Worm (Caenorhabditis elegans): ENCODE results near the gene F26F12.5.

The F26F12.5 gene

ce11 chrV:5835979-5836615, 28.9 kb downstream of the F26F12.5 start (continued):
- TF ChIP-seq nhr-111 (GFP tag; optimal IDR thresholded peaks at IDR 0.05) (no peak), attf-4 (tag; optimal IDR thresholded peaks at IDR 0.05) (no peak), arid-1 (GFP tag; conservative IDR thresholded peaks at IDR 0.05) (no peak), pqm-1 (tag; optimal IDR thresholded peaks at IDR 0.05) (no peak), duxl-1 (tag; optimal IDR thresholded peaks at IDR 0.05; ENCODE audit: poor library complexity) (no peak), tra-1 (GFP tag; IDR thresholded peaks at IDR 0.05) (no peak), snpc-1.2 (GFP tag; IDR thresholded peaks at IDR 0.05) (no peak), lin-15B (tag; optimal IDR thresholded peaks at IDR 0.05) (no peak)

- no peak for TF ChIP-seq dmd-9 (GFP tag; IDR thresholded peaks at IDR 0.05)
- no peak for TF ChIP-seq hlh-30 (tag; optimal IDR thresholded peaks at IDR 0.05; ENCODE audit: insufficient read depth)
- 0 out of 4 replicates have a peak, but pooled peaks of 1 of the 2 experiments have one; percentile 1 for TF ChIP-seq madf-5 (GFP tag; IDR thresholded peaks at IDR 0.05)
- TF ChIP-seq lin-13 (GFP tag; optimal IDR thresholded peaks at IDR 0.05): peak; percentile 23
- peak; percentile 93 for TF ChIP-seq zfp-3 (GFP tag; conservative IDR thresholded peaks at IDR 0.05)
Measured at ce11 chrV:5835397-5835796, 29.6 kb downstream of the F26F12.5 start.

- TF ChIP-seq ceh-44 (GFP tag; IDR thresholded peaks at IDR 0.05) (no peak), attf-4 (tag; optimal IDR thresholded peaks at IDR 0.05) (no peak), snpc-1.2 (GFP tag; IDR thresholded peaks at IDR 0.05) (no peak), Y48G9A.11 (GFP tag; IDR thresholded peaks at IDR 0.05) (no peak), T26A8.4 (GFP tag; IDR thresholded peaks at IDR 0.05) (no peak), mxl-3 (GFP tag; optimal IDR thresholded peaks at IDR 0.05) (no peak), F26F4.8 (GFP tag; conservative IDR thresholded peaks at IDR 0.05) (no peak), D1046.2 (GFP tag; IDR thresholded peaks at IDR 0.05) (no peak), ZK546.5 (tag; optimal IDR thresholded peaks at IDR 0.05) (no peak), lsy-2 (tag; optimal IDR thresholded peaks at IDR 0.05) (no peak), ztf-11 (tag; optimal IDR thresholded peaks at IDR 0.05) (no peak), cey-2 (tag; optimal IDR thresholded peaks at IDR 0.05; ENCODE audit: borderline replicate concordance, insufficient read depth) (no peak), mxl-2 (GFP tag; conservative IDR thresholded peaks at IDR 0.05) (no peak), duxl-1 (tag; optimal IDR thresholded peaks at IDR 0.05; ENCODE audit: poor library complexity) (no peak), T20F7.1 (GFP tag; optimal IDR thresholded peaks at IDR 0.05) (no peak), nhr-25 (tag; optimal IDR thresholded peaks at IDR 0.05; ENCODE audit: borderline replicate concordance, insufficient read depth) (no peak), zip-2 (tag; optimal IDR thresholded peaks at IDR 0.05) (no peak), fos-1 (tag; optimal IDR thresholded peaks at IDR 0.05) (no peak)
Measured at ce11 chrV:5833531-5833930, 31.5 kb downstream of the F26F12.5 start, which contains the start of gene srh-76. Gene srh-76 (plus strand): TSS chrV:5833831.

- no peak for TF ChIP-seq zip-11 (GFP tag; IDR thresholded peaks at IDR 0.05)
- TF ChIP-seq vab-7 (GFP tag; IDR thresholded peaks at IDR 0.05): no peak
- TF ChIP-seq dve-1 (tag; optimal IDR thresholded peaks at IDR 0.05; ENCODE audit: insufficient read depth): peak; percentile 19
- TF ChIP-seq unc-62 (GFP tag; optimal IDR thresholded peaks at IDR 0.05 in 1 of 2): peak in 1 of 2 experiments; percentile 99
- TF ChIP-seq unc-62 (tag; optimal IDR thresholded peaks at IDR 0.05): no peak
- TF ChIP-seq nhr-10 (tag; optimal IDR thresholded peaks at IDR 0.05): no peak
- TF ChIP-seq unc-39 (tag; optimal IDR thresholded peaks at IDR 0.05): no peak
- TF ChIP-seq T20F7.1 (GFP tag; optimal IDR thresholded peaks at IDR 0.05): no peak
- TF ChIP-seq dmd-6 (GFP tag; IDR thresholded peaks at IDR 0.05): peak; percentile 20; the same call in 1 of the 2 replicates
- no peak for TF ChIP-seq mxl-2 (GFP tag; conservative IDR thresholded peaks at IDR 0.05)
- TF ChIP-seq ZK337.2 (GFP tag; IDR thresholded peaks at IDR 0.05): no peak
- TF ChIP-seq nhr-48 (tag; optimal IDR thresholded peaks at IDR 0.05): peak; percentile 89
- TF ChIP-seq nhr-76 (tag; optimal IDR thresholded peaks at IDR 0.05): no peak
- TF ChIP-seq D1046.2 (GFP tag; IDR thresholded peaks at IDR 0.05): no peak
- TF ChIP-seq tra-1 (GFP tag; IDR thresholded peaks at IDR 0.05): peak; percentile 19; the same call in 1 of the 2 replicates
- no peak for TF ChIP-seq F44E2.7 (GFP tag; IDR thresholded peaks at IDR 0.05)
- no peak for TF ChIP-seq R02D3.7 (tag; optimal IDR thresholded peaks at IDR 0.05)
- no peak for TF ChIP-seq lsy-2 (tag; optimal IDR thresholded peaks at IDR 0.05)
- no peak for TF ChIP-seq jun-1 (tag; optimal IDR thresholded peaks at IDR 0.05)
- TF ChIP-seq F10B5.3 (tag; optimal IDR thresholded peaks at IDR 0.05): no peak
- no peak for TF ChIP-seq ceh-44 (GFP tag; IDR thresholded peaks at IDR 0.05)
- TF ChIP-seq zag-1 (tag; optimal IDR thresholded peaks at IDR 0.05): no peak
- TF ChIP-seq skn-1 (tag; optimal IDR thresholded peaks at IDR 0.05): no peak
- TF ChIP-seq snpc-1.2 (GFP tag; IDR thresholded peaks at IDR 0.05): no peak
Measured at ce11 chrV:5832799-5833198, 32.2 kb downstream of the F26F12.5 start.
